Worm (Caenorhabditis elegans) whole organism, early embryonic: ENCODE results near the gene dod-6.

ENCODE experiments used
- B0310.2 ChIP-seq: sonication (generic microtip); optimal IDR thresholded peaks from 2 replicates; lab custom pipeline; 2016; ENCODE audit warnings: mild to moderate bottlenecking, missing genetic modification characterization, missing compliant biosample characterization
- F13C5.2 ChIP-seq: sonication (generic microtip); optimal IDR thresholded peaks from 2 replicates; lab custom pipeline; 2017; ENCODE audit warnings: mild to moderate bottlenecking, missing genetic modification characterization, inconsistent platforms, missing compliant biosample characterization
- ama-1 ChIP-seq: fragments of 150-350 bp; optimal IDR thresholded peaks from 2 replicates; lab custom pipeline; 2014
- ceh-13 ChIP-seq: fragments of 200-800 bp; sonication (Bioruptor generic); optimal IDR thresholded peaks from 2 replicates; lab custom pipeline; 2018; ENCODE audit warnings: mild to moderate bottlenecking, missing genetic modification characterization, missing compliant biosample characterization
- sea-1 ChIP-seq: fragments of 200-800 bp; sonication (Bioruptor generic); conservative IDR thresholded peaks from 2 replicates; pipeline ENCODE4 v1.3.6; 2022; ENCODE audit warnings: missing genetic modification characterization, missing compliant biosample characterization
- tbx-11 ChIP-seq: fragments of 200-800 bp; sonication (Bioruptor generic); IDR thresholded peaks from 2 replicates; pipeline ENCODE4 v1.3.6; 2022; ENCODE audit warnings: missing genetic modification characterization, missing compliant biosample characterization
- tbx-37 ChIP-seq: fragments of 200-800 bp; sonication (Bioruptor generic); conservative IDR thresholded peaks from 2 replicates; pipeline ENCODE4 v1.3.6; 2022; ENCODE audit warnings: missing genetic modification reagents, missing genetic modification characterization, missing compliant biosample characterization
- tra-4 ChIP-seq: sonication (generic microtip); optimal IDR thresholded peaks from 2 replicates; lab custom pipeline; 2017; ENCODE audit warnings: missing genetic modification characterization, missing compliant biosample characterization

DNA sequence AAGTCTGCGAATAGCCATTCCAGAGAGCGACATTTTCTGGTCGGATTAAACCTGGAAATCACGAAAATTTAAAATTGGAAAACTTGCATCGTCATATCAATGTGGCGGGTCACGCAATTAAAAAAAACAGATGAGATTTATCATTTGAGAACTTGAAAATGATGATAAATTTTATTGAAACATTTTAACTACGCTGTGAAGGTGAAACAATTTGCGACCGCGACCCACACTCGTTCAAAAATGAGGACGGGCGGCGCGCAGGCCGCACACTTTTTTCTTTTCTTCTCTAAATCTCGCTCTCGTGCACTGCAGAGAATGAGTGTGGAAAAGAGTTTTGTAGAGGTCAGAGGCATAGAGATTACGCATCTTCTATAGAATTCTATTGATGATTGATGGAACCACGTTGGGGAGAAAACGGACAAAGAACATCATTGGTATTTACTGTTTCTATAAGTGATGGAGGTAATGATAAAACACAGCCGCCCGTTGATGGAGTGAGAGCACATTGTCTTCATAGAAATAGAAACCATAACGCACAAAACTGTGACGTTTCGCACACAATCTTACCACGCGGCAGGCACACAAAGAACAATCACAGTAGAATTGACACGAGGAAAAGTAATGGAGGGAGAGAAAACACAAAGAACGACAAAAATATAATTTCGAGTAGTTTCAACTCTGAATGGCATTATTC lies 19.2 kb downstream of the dod-6 start, which contains the start of gene cts-1:
- TF ChIP-seq ama-1 (lab: Kevin White, UChicago): no peak
- no peak for TF ChIP-seq tbx-37 (GFP tag; lab: Robert Waterston, UW)
- TF ChIP-seq ceh-13 (GFP tag; lab: Kevin White, UChicago): no peak
- no peak for TF ChIP-seq B0310.2
- no peak for TF ChIP-seq sea-1
- TF ChIP-seq tbx-11: no peak
- no peak for TF ChIP-seq F13C5.2
- no peak for TF ChIP-seq tra-4 (tag; lab: Kevin White, UChicago)
